Worm (Caenorhabditis elegans) whole organism, L3 larva: Measurements from ENCODE around the gene cin-4.

Experiments
- elt-2 ChIP-seq: sonication (generic microtip); optimal IDR thresholded peaks from 2 replicates; lab custom pipeline; 2016; ENCODE audit warnings: missing genetic modification reagents, mild to moderate bottlenecking, missing genetic modification characterization, missing compliant biosample characterization
- nhr-11 ChIP-seq: fragments of 150-350 bp; optimal IDR thresholded peaks from 2 replicates; lab custom pipeline; 2014; ENCODE audit warnings: missing biosample characterization, missing genetic modification characterization
- nhr-76 ChIP-seq: fragments of 150-350 bp; sonication (generic microtip); optimal IDR thresholded peaks from 5 replicates; lab custom pipeline; 2014; ENCODE audit warnings: missing biosample characterization, missing genetic modification characterization

- no peak for TF ChIP-seq nhr-76 (tag; lab: Kevin White, UChicago)
- TF ChIP-seq nhr-11 (tag; lab: Kevin White, UChicago): peak; percentile 9
- peak; percentile 21 for TF ChIP-seq elt-2 (tag; lab: Kevin White, UChicago)
Measured at ce11 chrII:7057860-7058259, 19.8 kb downstream of the cin-4 start, which contains the start of gene cth-2.
